Worm (Caenorhabditis elegans) whole organism, late embryonic: ENCODE results near the gene R12H7.4.

ENCODE experiments used
- nfya-1 ChIP-seq: sonication (generic microtip); optimal IDR thresholded peaks from 2 replicates; lab custom pipeline; 2017; ENCODE audit warnings: missing genetic modification characterization, mild to moderate bottlenecking, missing compliant biosample characterization, antibody characterized with exemption, moderate library complexity
- zip-5 ChIP-seq: sonication (generic microtip); optimal IDR thresholded peaks from 2 replicates; lab custom pipeline; 2016; ENCODE audit warnings: missing genetic modification characterization, missing compliant biosample characterization

DNA sequence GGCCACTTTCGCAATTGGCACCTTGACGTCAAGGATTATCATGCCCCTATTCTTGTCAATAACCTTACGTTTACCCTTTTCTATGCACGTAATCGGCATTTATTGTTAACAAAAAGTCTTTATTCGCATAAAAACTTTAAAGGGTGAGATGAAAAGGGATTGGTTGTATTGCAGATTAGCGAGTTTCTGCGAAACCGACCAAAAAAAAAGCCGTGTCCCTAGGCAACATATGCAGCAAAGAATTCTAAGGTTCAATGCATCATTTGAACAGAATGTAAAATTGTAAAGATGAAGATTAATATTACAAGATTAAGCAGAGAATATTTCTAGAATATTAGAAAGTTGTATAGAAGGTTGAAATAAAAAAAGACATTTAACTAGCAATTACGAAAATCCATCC is 34.9 kb upstream of the R12H7.4 start:
- TF ChIP-seq nfya-1 (tag; lab: Kevin White, UChicago): no peak
- no peak for TF ChIP-seq zip-5 (tag; lab: Kevin White, UChicago)
